Fruit fly (Drosophila melanogaster) whole organism, prepupa: ENCODE data around the gene CG43131.

ENCODE experiments used
- Blimp-1 ChIP-seq: fragments of 200-800 bp; sonication (Bioruptor generic); optimal IDR thresholded peaks from 3 replicates; lab custom pipeline; 2017; ENCODE audit warnings: missing biosample characterization, missing genetic modification characterization, mild to moderate bottlenecking, moderate library complexity, missing genetic modification reagents
- CG10631 ChIP-seq: fragments of 200-800 bp; sonication (Bioruptor generic); optimal IDR thresholded peaks from 2 replicates; lab custom pipeline; 2016; ENCODE audit warnings: missing biosample characterization, missing genetic modification characterization
- CG11762 ChIP-seq: fragments of 200-800 bp; sonication (Bioruptor generic); optimal IDR thresholded peaks from 3 replicates; lab custom pipeline; 2016; ENCODE audit warnings: missing biosample characterization, missing genetic modification characterization; ENCODE audit not compliant: insufficient read depth
- CG3032 ChIP-seq: fragments of 200-800 bp; optimal IDR thresholded peaks from 2 replicates; lab custom pipeline; 2019; ENCODE audit warnings: missing biosample characterization, mild to moderate bottlenecking, missing genetic modification characterization, moderate library complexity
- CG31627 ChIP-seq: fragments of 200-800 bp; sonication (Bioruptor generic); optimal IDR thresholded peaks from 3 replicates; lab custom pipeline; 2016; ENCODE audit warnings: missing biosample characterization, missing genetic modification characterization
- CG6854 ChIP-seq: fragments of 200-800 bp; sonication (Bioruptor generic); optimal IDR thresholded peaks from 2 replicates; lab custom pipeline; 2017; ENCODE audit warnings: missing biosample characterization, mild to moderate bottlenecking, missing genetic modification characterization
- CG7368 ChIP-seq: fragments of 200-800 bp; sonication (Bioruptor generic); optimal IDR thresholded peaks from 3 replicates; lab custom pipeline; 2016; ENCODE audit warnings: missing biosample characterization, missing genetic modification characterization
- CG8319 ChIP-seq: fragments of 200-800 bp; sonication (Bioruptor generic); optimal IDR thresholded peaks from 3 replicates; lab custom pipeline; 2016; ENCODE audit warnings: missing biosample characterization, missing genetic modification characterization
- Eip75B ChIP-seq: fragments of 200-800 bp; sonication (Bioruptor generic); optimal IDR thresholded peaks from 3 replicates; lab custom pipeline; 2016; ENCODE audit warnings: missing biosample characterization, missing genetic modification characterization
- Eip78C ChIP-seq: fragments of 200-800 bp; sonication (Bioruptor generic); peaks from one replicate; lab custom pipeline; 2016; ENCODE audit warnings: missing biosample characterization, missing genetic modification characterization
- Eip93F ChIP-seq: fragments of 200-800 bp; sonication (Bioruptor generic); optimal IDR thresholded peaks from 2 replicates; lab custom pipeline; 2016; ENCODE audit warnings: missing biosample characterization, mild to moderate bottlenecking, missing genetic modification characterization
- Ets21C ChIP-seq: fragments of 200-800 bp; sonication (Bioruptor generic); optimal IDR thresholded peaks from 3 replicates; lab custom pipeline; 2016; ENCODE audit warnings: missing biosample characterization, missing genetic modification characterization
- Ets96B ChIP-seq: fragments of 200-800 bp; optimal IDR thresholded peaks from 2 replicates; lab custom pipeline; 2019; ENCODE audit warnings: missing biosample characterization, mild to moderate bottlenecking, missing genetic modification characterization, moderate library complexity
- Gug ChIP-seq: fragments of 200-800 bp; sonication (Bioruptor generic); IDR thresholded peaks from 2 replicates; pipeline ENCODE4 v1.3.6; 2022; ENCODE audit warnings: missing biosample characterization, missing genetic modification characterization
- Hr39 ChIP-seq: fragments of 200-800 bp; sonication (Bioruptor generic); optimal IDR thresholded peaks from 2 replicates; lab custom pipeline; 2016; ENCODE audit warnings: missing biosample characterization, missing genetic modification characterization
- Met ChIP-seq: fragments of 200-800 bp; sonication (Bioruptor generic); optimal IDR thresholded peaks from 3 replicates; lab custom pipeline; 2016; ENCODE audit warnings: missing biosample characterization, missing genetic modification characterization
- Smox ChIP-seq: fragments of 200-800 bp; sonication (Bioruptor generic); optimal IDR thresholded peaks from 3 replicates; lab custom pipeline; 2016; ENCODE audit warnings: missing biosample characterization, missing genetic modification characterization
- Sox102F ChIP-seq: fragments of 200-800 bp; sonication (Bioruptor generic); optimal IDR thresholded peaks from 2 replicates; lab custom pipeline; 2016; ENCODE audit warnings: missing biosample characterization, mild to moderate bottlenecking, missing genetic modification characterization
- Sox14 ChIP-seq: fragments of 200-800 bp; sonication (Bioruptor generic); optimal IDR thresholded peaks from 3 replicates; lab custom pipeline; 2016; ENCODE audit warnings: missing biosample characterization, missing genetic modification characterization
- achi ChIP-seq: fragments of 200-800 bp; sonication (Bioruptor generic); optimal IDR thresholded peaks from 3 replicates; lab custom pipeline; 2016; ENCODE audit warnings: missing biosample characterization, missing genetic modification characterization
- cyc ChIP-seq: fragments of 200-800 bp; sonication (Bioruptor generic); optimal IDR thresholded peaks from 3 replicates; lab custom pipeline; 2016; ENCODE audit warnings: missing biosample characterization, missing genetic modification characterization
- dac ChIP-seq: fragments of 200-800 bp; sonication (Bioruptor generic); optimal IDR thresholded peaks from 2 replicates; lab custom pipeline; 2017; ENCODE audit warnings: missing biosample characterization, mild to moderate bottlenecking, missing genetic modification characterization
- dsx ChIP-seq: fragments of 200-800 bp; optimal IDR thresholded peaks from 3 replicates; lab custom pipeline; 2019; ENCODE audit warnings: missing biosample characterization, mild to moderate bottlenecking, missing genetic modification characterization, moderate library complexity; ENCODE audit not compliant: poor library complexity, severe bottlenecking
- eg ChIP-seq: fragments of 200-800 bp; sonication (Bioruptor generic); IDR thresholded peaks from 3 replicates; pipeline ENCODE4 v1.3.6; 2022; ENCODE audit warnings: missing biosample characterization, missing genetic modification characterization
- esn ChIP-seq: fragments of 200-800 bp; sonication (Bioruptor generic); optimal IDR thresholded peaks from 2 replicates; lab custom pipeline; 2016; ENCODE audit warnings: missing biosample characterization, mild to moderate bottlenecking, missing genetic modification characterization, moderate library complexity
- fd59A ChIP-seq: fragments of 200-800 bp; sonication (Bioruptor generic); optimal IDR thresholded peaks from 2 replicates; lab custom pipeline; 2017; ENCODE audit warnings: missing biosample characterization, mild to moderate bottlenecking, missing genetic modification characterization, missing genetic modification reagents
- fd85E ChIP-seq: fragments of 200-800 bp; sonication (Bioruptor generic); optimal IDR thresholded peaks from 3 replicates; lab custom pipeline; 2016; ENCODE audit warnings: missing biosample characterization, missing genetic modification characterization
- lz ChIP-seq: fragments of 200-800 bp; sonication (Bioruptor generic); optimal IDR thresholded peaks from 3 replicates; lab custom pipeline; 2016; ENCODE audit warnings: missing biosample characterization, missing genetic modification characterization
- net ChIP-seq: fragments of 200-800 bp; sonication (Bioruptor generic); optimal IDR thresholded peaks from 3 replicates; lab custom pipeline; 2016; ENCODE audit warnings: missing biosample characterization, missing genetic modification characterization
- pdm3 ChIP-seq: fragments of 200-800 bp; sonication (Bioruptor generic); optimal IDR thresholded peaks from 3 replicates; lab custom pipeline; 2016; ENCODE audit warnings: missing biosample characterization, missing genetic modification characterization
- salr ChIP-seq, 2 experiments: fragments of 200-800 bp; sonication (Bioruptor generic); optimal IDR thresholded peaks; 3 replicates each; lab custom pipeline; 2016 to 2018; ENCODE audit warnings: missing biosample characterization in 2 of 2, missing genetic modification characterization in 2 of 2, mild to moderate bottlenecking in 1 of 2
- topi ChIP-seq: fragments of 200-800 bp; sonication (Bioruptor generic); optimal IDR thresholded peaks from 3 replicates; lab custom pipeline; 2016; ENCODE audit warnings: missing biosample characterization, missing genetic modification characterization
- vri ChIP-seq: fragments of 200-800 bp; sonication (Bioruptor generic); optimal IDR thresholded peaks from 3 replicates; lab custom pipeline; 2016; ENCODE audit warnings: missing biosample characterization, mild to moderate bottlenecking, missing genetic modification characterization

Gene CG43131

dm6 chr3R:5126884-5127283, 17.9 kb upstream of the CG43131 start (continued):
- peak; percentile 60 for TF ChIP-seq CG10631 (GFP tag; lab: Kevin White, UChicago)
- no peak for TF ChIP-seq achi (GFP tag; lab: Kevin White, UChicago)
- no peak for TF ChIP-seq Sox102F (GFP tag; lab: Kevin White, UChicago)
- TF ChIP-seq CG11762 (GFP tag; lab: Kevin White, UChicago): no peak
- no peak for TF ChIP-seq net
- TF ChIP-seq fd59A (GFP tag; lab: Kevin White, UChicago): no peak
- no peak for TF ChIP-seq dac (GFP tag; lab: Kevin White, UChicago)
- no peak for TF ChIP-seq Ets96B
- peak; percentile 56 for TF ChIP-seq lz (GFP tag; lab: Kevin White, UChicago)
- TF ChIP-seq CG8319 (GFP tag; lab: Kevin White, UChicago): no peak
- TF ChIP-seq salr (GFP tag; optimal IDR thresholded peaks at IDR 0.05; lab: Kevin White, UChicago): peak in 1 of 2 experiments; percentile 41
- TF ChIP-seq Eip75B: no peak
- TF ChIP-seq Hr39: peak; percentile 67
- no peak for TF ChIP-seq Smox (GFP tag; lab: Kevin White, UChicago)
- peak; percentile 73 for TF ChIP-seq CG31627
- TF ChIP-seq Gug (GFP tag; lab: Robert Waterston, UW): no peak
- no peak for TF ChIP-seq Eip93F (GFP tag; lab: Kevin White, UChicago)

DNA sequence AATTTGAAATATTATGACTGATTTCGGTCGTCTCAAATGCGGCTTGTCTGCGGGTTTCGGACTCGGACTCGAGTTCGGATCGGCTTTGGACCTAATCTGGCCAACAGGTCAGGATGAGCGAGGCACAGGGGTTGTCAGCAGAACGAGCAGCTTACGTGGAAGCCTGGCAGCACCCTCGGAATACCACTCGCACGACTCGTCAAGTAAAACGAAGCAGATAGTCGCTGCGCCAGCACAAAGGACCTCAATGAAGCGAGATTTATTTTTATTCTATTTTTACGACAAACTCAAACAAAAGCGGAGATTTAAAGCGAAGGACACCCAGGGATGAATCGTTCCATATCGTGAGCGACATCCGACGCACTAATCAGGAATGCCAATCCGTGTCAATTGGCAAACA, 16.9 kb upstream of the CG43131 start:
- TF ChIP-seq fd85E (GFP tag; lab: Kevin White, UChicago): no peak
- TF ChIP-seq dsx (GFP tag; lab: Kevin White, UChicago): no peak

DNA sequence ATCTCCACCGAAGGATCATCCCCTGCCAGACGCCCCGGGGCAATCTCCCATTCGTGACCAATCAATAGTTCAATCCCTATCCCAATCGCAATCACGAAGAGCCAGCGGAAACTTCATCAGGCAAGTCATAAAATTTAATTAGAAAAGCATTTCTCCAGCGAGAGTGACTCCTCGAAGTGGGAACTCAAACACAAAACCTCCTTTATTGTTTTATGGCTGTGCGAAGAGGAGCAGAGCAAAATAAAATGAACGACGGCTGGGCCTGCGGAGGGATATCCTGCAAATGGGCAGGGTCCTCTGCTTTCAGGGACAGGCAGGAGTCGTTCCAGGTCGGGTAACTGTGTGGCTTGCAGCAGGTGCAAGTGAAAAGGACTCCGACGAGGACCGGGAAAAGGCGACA, 15.9 kb upstream of the CG43131 start:
- TF ChIP-seq CG7368: no peak
- no peak for TF ChIP-seq eg
- peak; percentile 21 for TF ChIP-seq Eip78C
- TF ChIP-seq Blimp-1: no peak
- TF ChIP-seq Met (GFP tag; lab: Kevin White, UChicago): no peak

dm6 chr3R:5122266-5123096, 13.5 kb upstream of the CG43131 start:
- TF ChIP-seq Ets21C (GFP tag; lab: Kevin White, UChicago) (no peak), Hr39 (no peak), esn (GFP tag; lab: Kevin White, UChicago) (no peak), Gug (GFP tag; lab: Robert Waterston, UW) (no peak), Sox14 (no peak), topi (GFP tag; lab: Kevin White, UChicago) (no peak), pdm3 (no peak), Sox102F (GFP tag; lab: Kevin White, UChicago) (no peak), CG6854 (GFP tag; lab: Kevin White, UChicago) (no peak), Eip93F (GFP tag; lab: Kevin White, UChicago) (no peak), Eip75B (no peak), Met (GFP tag; lab: Kevin White, UChicago) (no peak), fd85E (GFP tag; lab: Kevin White, UChicago) (no peak), cyc (GFP tag; lab: Kevin White, UChicago) (no peak), vri (GFP tag; lab: Kevin White, UChicago) (no peak), CG3032 (no peak), fd59A (GFP tag; lab: Kevin White, UChicago) (no peak), net (no peak)
